Worm (Caenorhabditis elegans) whole organism, mixed stage, embryonic: Measurements from ENCODE around the gene R07E4.3.

Experiments used
- M03D4.4 ChIP-seq: sonication (generic microtip); optimal IDR thresholded peaks from 2 replicates; lab custom pipeline; 2017; ENCODE audit warnings: mild to moderate bottlenecking, missing genetic modification characterization, missing compliant biosample characterization
- bed-3 ChIP-seq: fragments of 200-800 bp; sonication (Bioruptor generic); optimal IDR thresholded peaks from 3 replicates; lab custom pipeline; 2018; ENCODE audit warnings: mild to moderate bottlenecking, missing genetic modification characterization, moderate library complexity, missing compliant biosample characterization
- blmp-1 ChIP-seq: fragments of 150-350 bp; optimal IDR thresholded peaks from 2 replicates; lab custom pipeline; 2014; ENCODE audit warnings: missing biosample characterization, missing genetic modification characterization
- ceh-43 ChIP-seq: fragments of 200-800 bp; sonication (Bioruptor generic); optimal IDR thresholded peaks from 2 replicates; lab custom pipeline; 2018; ENCODE audit warnings: mild to moderate bottlenecking, missing genetic modification characterization, moderate library complexity, missing compliant biosample characterization
- ceh-83 ChIP-seq: fragments of 200-800 bp; sonication (Bioruptor generic); optimal IDR thresholded peaks from 2 replicates; lab custom pipeline; 2018; ENCODE audit warnings: mild to moderate bottlenecking, missing genetic modification characterization, missing compliant biosample characterization
- ces-1 ChIP-seq: fragments of 150-350 bp; optimal IDR thresholded peaks from 2 replicates; lab custom pipeline; 2014; ENCODE audit warnings: missing biosample characterization, missing genetic modification reagents, missing genetic modification characterization
- cnd-1 ChIP-seq: fragments of 200-800 bp; sonication (Bioruptor generic); optimal IDR thresholded peaks from 2 replicates; lab custom pipeline; 2018; ENCODE audit warnings: mild to moderate bottlenecking, missing genetic modification characterization, missing compliant biosample characterization
- drap-1 ChIP-seq: fragments of 200-800 bp; sonication (Bioruptor generic); optimal IDR thresholded peaks from 3 replicates; lab custom pipeline; 2018; ENCODE audit warnings: mild to moderate bottlenecking, missing genetic modification characterization, missing compliant biosample characterization
- elt-1 ChIP-seq: sonication (generic microtip); optimal IDR thresholded peaks from 2 replicates; lab custom pipeline; 2017; ENCODE audit warnings: missing genetic modification characterization, mild to moderate bottlenecking, missing compliant biosample characterization, antibody characterized with exemption, moderate library complexity, borderline replicate concordance; ENCODE audit not compliant: insufficient read depth
- elt-3 ChIP-seq: fragments of 150-350 bp; optimal IDR thresholded peaks from 2 replicates; lab custom pipeline; 2014; ENCODE audit warnings: missing biosample characterization, missing genetic modification characterization
- flh-1 ChIP-seq: fragments of 200-800 bp; sonication (Bioruptor generic); optimal IDR thresholded peaks from 2 replicates; lab custom pipeline; 2018; ENCODE audit warnings: mild to moderate bottlenecking, missing genetic modification characterization, moderate library complexity, missing compliant biosample characterization
- ham-2 ChIP-seq: fragments of 200-800 bp; sonication (Bioruptor generic); optimal IDR thresholded peaks from 2 replicates; lab custom pipeline; 2018; ENCODE audit warnings: mild to moderate bottlenecking, missing genetic modification characterization, missing compliant biosample characterization
- hlh-1 ChIP-seq: fragments of 150-350 bp; optimal IDR thresholded peaks from 2 replicates; lab custom pipeline; 2014; ENCODE audit warnings: missing biosample characterization, missing genetic modification reagents, missing genetic modification characterization
- lin-13 ChIP-seq: fragments of 150-350 bp; optimal IDR thresholded peaks from 2 replicates; lab custom pipeline; 2014; ENCODE audit warnings: missing biosample characterization, missing genetic modification characterization
- lin-32 ChIP-seq: fragments of 200-800 bp; sonication (Bioruptor generic); optimal IDR thresholded peaks from 2 replicates; lab custom pipeline; 2018; ENCODE audit warnings: mild to moderate bottlenecking, missing genetic modification characterization, missing compliant biosample characterization
- lsy-2 ChIP-seq: fragments of 150-350 bp; optimal IDR thresholded peaks from 2 replicates; lab custom pipeline; 2014; ENCODE audit warnings: missing biosample characterization, missing genetic modification characterization
- mab-5 ChIP-seq: fragments of 150-350 bp; optimal IDR thresholded peaks from 2 replicates; lab custom pipeline; 2014; ENCODE audit warnings: missing biosample characterization, missing genetic modification characterization
- mls-2 ChIP-seq: sonication (generic microtip); optimal IDR thresholded peaks from 2 replicates; lab custom pipeline; 2016; ENCODE audit warnings: mild to moderate bottlenecking, missing genetic modification characterization, moderate library complexity, missing compliant biosample characterization
- nhr-12 ChIP-seq: fragments of 150-350 bp; optimal IDR thresholded peaks from 2 replicates; lab custom pipeline; 2014; ENCODE audit warnings: missing biosample characterization, missing genetic modification characterization
- nhr-237 ChIP-seq: fragments of 150-350 bp; optimal IDR thresholded peaks from 2 replicates; lab custom pipeline; 2014; ENCODE audit warnings: missing biosample characterization, missing genetic modification characterization
- nhr-28 ChIP-seq: fragments of 150-350 bp; optimal IDR thresholded peaks from 2 replicates; lab custom pipeline; 2014; ENCODE audit warnings: missing biosample characterization, missing genetic modification characterization
- nhr-76 ChIP-seq: sonication (generic microtip); optimal IDR thresholded peaks from 2 replicates; lab custom pipeline; 2017; ENCODE audit warnings: missing biosample characterization, missing genetic modification characterization
- pha-4 ChIP-seq: fragments of 150-350 bp; optimal IDR thresholded peaks from 2 replicates; lab custom pipeline; 2018; ENCODE audit warnings: missing biosample characterization, missing genetic modification reagents, missing genetic modification characterization
- sem-2 ChIP-seq: fragments of 200-800 bp; sonication (Bioruptor generic); optimal IDR thresholded peaks from 2 replicates; lab custom pipeline; 2018; ENCODE audit warnings: mild to moderate bottlenecking, missing genetic modification characterization, missing compliant biosample characterization
- snpc-4 ChIP-seq: fragments of 150-350 bp; optimal IDR thresholded peaks from 2 replicates; lab custom pipeline; 2014; ENCODE audit warnings: missing biosample characterization, missing genetic modification characterization
- sptf-1 ChIP-seq: sonication (generic microtip); optimal IDR thresholded peaks from 2 replicates; lab custom pipeline; 2017; ENCODE audit warnings: mild to moderate bottlenecking, missing genetic modification characterization, moderate library complexity, missing compliant biosample characterization
- unc-120 ChIP-seq: sonication (generic microtip); optimal IDR thresholded peaks from 2 replicates; lab custom pipeline; 2017; ENCODE audit warnings: missing genetic modification characterization, missing compliant biosample characterization; ENCODE audit not compliant: poor library complexity, severe bottlenecking
- unc-39 ChIP-seq: fragments of 150-350 bp; optimal IDR thresholded peaks from 2 replicates; lab custom pipeline; 2014; ENCODE audit warnings: missing biosample characterization, missing genetic modification characterization
- unc-62 ChIP-seq: fragments of 150-350 bp; optimal IDR thresholded peaks from 2 replicates; lab custom pipeline; 2014; ENCODE audit warnings: missing biosample characterization, missing genetic modification reagents, missing genetic modification characterization
- zip-8 ChIP-seq: fragments of 150-350 bp; optimal IDR thresholded peaks from 2 replicates; lab custom pipeline; 2014; ENCODE audit warnings: missing biosample characterization, missing genetic modification characterization
- ztf-11 ChIP-seq: fragments of 150-350 bp; optimal IDR thresholded peaks from 2 replicates; lab custom pipeline; 2014; ENCODE audit warnings: missing biosample characterization, missing genetic modification characterization

Gene R07E4.3

DNA sequence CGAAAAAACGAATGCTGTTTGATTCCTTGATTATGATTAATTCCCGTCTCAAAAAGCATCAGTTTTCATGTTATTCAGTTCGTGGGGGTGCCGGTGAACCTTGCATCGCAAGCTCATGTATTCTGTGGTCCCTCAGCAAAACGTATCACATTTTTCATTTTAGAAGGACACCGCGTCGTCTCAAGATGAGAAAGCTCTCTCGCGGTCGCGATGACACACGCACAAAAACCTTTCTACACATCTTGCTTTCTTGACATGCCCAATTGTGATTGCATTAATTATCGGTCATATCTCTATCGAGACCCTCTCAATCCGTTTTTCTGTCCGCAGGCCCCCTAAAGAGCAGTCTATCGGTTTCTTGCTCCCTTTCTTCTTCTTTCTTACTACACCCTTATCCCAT lies 2.9 kb downstream of the R07E4.3 start:
- TF ChIP-seq ces-1 (peak; percentile 39), nhr-76 (tag; lab: Kevin White, UChicago) (no peak), blmp-1 (tag; lab: Kevin White, UChicago) (no peak)

DNA sequence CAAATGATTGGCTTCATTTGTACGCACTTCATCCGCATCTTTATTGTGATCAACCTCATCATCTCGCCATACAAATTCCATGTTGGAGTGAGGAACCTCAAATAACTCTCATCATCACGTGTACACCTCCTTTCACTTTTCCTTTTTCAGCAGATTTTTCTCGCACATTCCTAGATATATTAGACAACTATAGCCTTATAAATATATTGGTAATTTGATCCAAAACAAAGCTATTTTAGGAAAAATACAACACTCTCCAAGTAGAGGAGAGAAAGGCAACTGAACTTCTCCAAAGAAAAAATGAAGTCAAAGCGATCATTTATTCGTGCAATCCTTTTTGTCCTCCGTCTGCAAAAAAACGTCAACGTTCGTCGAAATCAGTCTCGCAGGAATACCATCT lies 5.6 kb downstream of the R07E4.3 start, which contains the start of gene R07E4.1:
TSS of gene R07E4.1 (plus strand) at position 301 of the 400 bp plus-strand sequence.
- no peak for TF ChIP-seq nhr-28
- no peak for TF ChIP-seq lsy-2 (tag; lab: Kevin White, UChicago)
- TF ChIP-seq unc-120 (tag; lab: Kevin White, UChicago), result no peak
- TF ChIP-seq zip-8 (tag; lab: Kevin White, UChicago), result no peak

DNA sequence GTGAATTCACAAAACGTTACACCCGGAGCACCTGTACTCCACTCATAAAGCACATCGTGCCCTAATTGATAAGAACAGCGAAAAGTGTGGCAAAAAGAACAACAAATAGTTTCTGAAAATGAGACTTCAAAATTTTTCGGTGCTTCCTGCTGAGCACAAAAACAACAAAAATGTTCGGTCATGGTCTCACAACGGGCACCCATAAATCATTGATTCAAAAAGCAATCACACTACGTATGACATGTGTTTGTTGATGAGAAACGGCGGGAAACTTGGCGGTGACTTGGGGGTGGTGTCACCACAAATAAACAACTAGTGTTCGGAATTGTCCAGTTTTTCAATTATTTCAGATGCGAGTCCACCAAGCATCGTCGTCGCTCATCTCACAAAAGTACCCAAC lies 7.6 kb downstream of the R07E4.3 start:
- no peak for TF ChIP-seq bed-3
- TF ChIP-seq mab-5 (tag; lab: Kevin White, UChicago), result no peak
- TF ChIP-seq nhr-28, result no peak
- no peak for TF ChIP-seq sem-2
- no peak for TF ChIP-seq nhr-76 (tag; lab: Kevin White, UChicago)
- TF ChIP-seq hlh-1 (tag; lab: Kevin White, UChicago), result no peak
- no peak for TF ChIP-seq ztf-11 (tag; lab: Kevin White, UChicago)
- no peak for TF ChIP-seq ceh-43 (GFP tag; lab: Kevin White, UChicago)
- TF ChIP-seq snpc-4 (tag; lab: Kevin White, UChicago), result no peak
- TF ChIP-seq unc-120 (tag; lab: Kevin White, UChicago), result no peak
- TF ChIP-seq sptf-1 (tag; lab: Kevin White, UChicago), result no peak
- no peak for TF ChIP-seq mls-2 (tag; lab: Kevin White, UChicago)
- TF ChIP-seq zip-8 (tag; lab: Kevin White, UChicago), result no peak
- no peak for TF ChIP-seq ceh-83 (GFP tag; lab: Kevin White, UChicago)
- no peak for TF ChIP-seq flh-1 (GFP tag; lab: Kevin White, UChicago)
- no peak for TF ChIP-seq M03D4.4 (tag; lab: Kevin White, UChicago)
- TF ChIP-seq lin-13, result no peak

DNA sequence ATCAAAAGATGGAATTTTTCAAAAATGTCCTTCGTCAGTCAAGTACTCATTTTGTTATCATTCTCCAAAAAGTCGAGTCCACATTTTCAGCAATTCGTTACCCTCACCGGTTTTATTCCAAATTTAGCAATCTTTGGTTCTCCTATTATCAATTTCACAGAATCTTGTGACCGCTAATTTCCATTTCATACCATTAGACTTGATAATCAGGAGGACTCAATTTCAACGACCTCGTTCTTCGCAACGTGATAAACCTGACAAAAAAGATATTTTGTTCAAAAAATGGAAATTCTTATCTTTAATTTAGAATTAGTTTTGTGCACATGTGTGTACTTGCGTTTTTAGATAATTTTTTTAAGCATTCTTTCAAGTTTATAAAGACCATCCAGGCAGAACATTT lies 9.3 kb downstream of the R07E4.3 start:
- no peak for TF ChIP-seq lin-13
- TF ChIP-seq bed-3, result no peak
- no peak for TF ChIP-seq nhr-237 (tag; lab: Kevin White, UChicago)
- no peak for TF ChIP-seq zip-8 (tag; lab: Kevin White, UChicago)
- TF ChIP-seq hlh-1 (tag; lab: Kevin White, UChicago), result no peak
- TF ChIP-seq snpc-4 (tag; lab: Kevin White, UChicago), result no peak
- TF ChIP-seq pha-4, result no peak
- no peak for TF ChIP-seq nhr-12
- TF ChIP-seq ceh-43 (GFP tag; lab: Kevin White, UChicago), result no peak
- no peak for TF ChIP-seq ces-1
- no peak for TF ChIP-seq sptf-1 (tag; lab: Kevin White, UChicago)
- TF ChIP-seq ceh-83 (GFP tag; lab: Kevin White, UChicago), result no peak
- no peak for TF ChIP-seq blmp-1 (tag; lab: Kevin White, UChicago)
- no peak for TF ChIP-seq M03D4.4 (tag; lab: Kevin White, UChicago)
- TF ChIP-seq unc-62 (GFP tag; lab: Kevin White, UChicago), result no peak
- TF ChIP-seq unc-39 (tag; lab: Kevin White, UChicago), result no peak
- TF ChIP-seq cnd-1 (tag; lab: Kevin White, UChicago), result no peak
- TF ChIP-seq ztf-11 (tag; lab: Kevin White, UChicago), result no peak
- TF ChIP-seq, all 35 proteins: peak for 0

DNA sequence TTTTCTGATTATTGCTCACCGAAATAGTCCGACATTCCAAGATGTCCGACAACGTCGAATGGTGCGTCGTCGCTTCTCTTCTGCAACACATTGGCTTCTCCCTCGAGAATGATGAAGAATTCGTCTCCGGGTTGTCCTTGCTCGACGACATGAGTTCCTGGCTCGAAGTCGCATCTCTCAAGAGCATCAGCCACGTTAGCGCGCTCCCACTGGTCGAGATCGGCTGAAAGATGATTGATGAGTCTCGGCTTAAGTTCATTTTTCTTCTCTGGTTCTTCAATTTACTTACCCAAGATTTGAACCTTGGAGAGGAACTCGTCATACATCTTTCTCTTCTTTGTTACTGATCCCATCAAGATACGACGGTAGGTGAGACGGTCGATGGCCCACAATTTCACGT lies 19.0 kb downstream of the R07E4.3 start:
- TF ChIP-seq sptf-1 (tag; lab: Kevin White, UChicago), result no peak
- no peak for TF ChIP-seq ceh-43 (GFP tag; lab: Kevin White, UChicago)
- no peak for TF ChIP-seq M03D4.4 (tag; lab: Kevin White, UChicago)
- no peak for TF ChIP-seq mab-5 (tag; lab: Kevin White, UChicago)
- TF ChIP-seq mls-2 (tag; lab: Kevin White, UChicago), result no peak
- TF ChIP-seq nhr-12, result no peak
- TF ChIP-seq elt-3, result no peak
- TF ChIP-seq elt-1, result no peak
- no peak for TF ChIP-seq blmp-1 (tag; lab: Kevin White, UChicago)
- no peak for TF ChIP-seq lin-32
- no peak for TF ChIP-seq drap-1 (GFP tag; lab: Kevin White, UChicago)
- TF ChIP-seq zip-8 (tag; lab: Kevin White, UChicago), result no peak
- no peak for TF ChIP-seq ceh-83 (GFP tag; lab: Kevin White, UChicago)
- TF ChIP-seq ham-2 (GFP tag; lab: Kevin White, UChicago), result no peak
- TF ChIP-seq lsy-2 (tag; lab: Kevin White, UChicago), result no peak
- TF ChIP-seq pha-4, result no peak
